Worm (Caenorhabditis elegans) whole organism, L2 larva: ENCODE data around the gene cal-2.

Experiments used
- C34F6.9 ChIP-seq: fragments of 150-350 bp; optimal IDR thresholded peaks from 2 replicates; lab custom pipeline; 2014; ENCODE audit warnings: missing biosample characterization, missing genetic modification characterization
- F13H6.1 ChIP-seq: sonication (generic microtip); optimal IDR thresholded peaks from 2 replicates; lab custom pipeline; 2016; ENCODE audit warnings: missing genetic modification characterization, missing compliant biosample characterization
- R02D3.7 ChIP-seq: fragments of 150-350 bp; optimal IDR thresholded peaks from 2 replicates; lab custom pipeline; 2014; ENCODE audit warnings: missing biosample characterization, missing genetic modification characterization
- Y55F3AM.14 ChIP-seq: fragments of 200-800 bp; sonication (Bioruptor generic); optimal IDR thresholded peaks from 2 replicates; lab custom pipeline; 2018; ENCODE audit warnings: mild to moderate bottlenecking, missing genetic modification characterization, missing compliant biosample characterization
- ZK546.5 ChIP-seq: sonication (generic microtip); optimal IDR thresholded peaks from 2 replicates; lab custom pipeline; 2017; ENCODE audit warnings: missing biosample characterization, missing genetic modification characterization
- alr-1 ChIP-seq: fragments of 150-350 bp; optimal IDR thresholded peaks from 2 replicates; lab custom pipeline; 2014; ENCODE audit warnings: missing biosample characterization, missing genetic modification characterization
- aly-2 ChIP-seq: fragments of 150-350 bp; optimal IDR thresholded peaks from 2 replicates; lab custom pipeline; 2014; ENCODE audit warnings: missing biosample characterization, missing genetic modification characterization
- ama-1 ChIP-seq: fragments of 150-350 bp; optimal IDR thresholded peaks from 2 replicates; lab custom pipeline; 2018; ENCODE audit warnings: inconsistent platforms
- blmp-1 ChIP-seq: sonication (generic microtip); optimal IDR thresholded peaks from 2 replicates; lab custom pipeline; 2017; ENCODE audit warnings: missing genetic modification characterization, mild to moderate bottlenecking, missing compliant biosample characterization, antibody characterized with exemption, moderate library complexity; ENCODE audit not compliant: insufficient read depth
- ceh-16 ChIP-seq: fragments of 150-350 bp; optimal IDR thresholded peaks from 2 replicates; lab custom pipeline; 2014; ENCODE audit warnings: missing biosample characterization, missing genetic modification characterization
- ceh-82 ChIP-seq: fragments of 150-350 bp; optimal IDR thresholded peaks from 2 replicates; lab custom pipeline; 2014; ENCODE audit warnings: missing biosample characterization, missing genetic modification characterization
- crh-2 ChIP-seq: sonication (generic microtip); optimal IDR thresholded peaks from 2 replicates; lab custom pipeline; 2017; ENCODE audit warnings: missing biosample characterization, missing genetic modification characterization
- dmd-4 ChIP-seq: sonication (generic microtip); optimal IDR thresholded peaks from 2 replicates; lab custom pipeline; 2017; ENCODE audit warnings: missing biosample characterization, missing genetic modification characterization
- egl-27 ChIP-seq: sonication (generic microtip); optimal IDR thresholded peaks from 3 replicates; lab custom pipeline; 2017; ENCODE audit warnings: missing biosample characterization, missing genetic modification reagents, missing genetic modification characterization
- elt-1 ChIP-seq: fragments of 150-350 bp; optimal IDR thresholded peaks from 2 replicates; lab custom pipeline; 2014; ENCODE audit warnings: missing biosample characterization, missing genetic modification characterization
- fos-1 ChIP-seq: fragments of 150-350 bp; optimal IDR thresholded peaks from 2 replicates; lab custom pipeline; 2014; ENCODE audit warnings: missing biosample characterization, missing genetic modification characterization
- gmeb-1 ChIP-seq: fragments of 150-350 bp; optimal IDR thresholded peaks from 2 replicates; lab custom pipeline; 2014; ENCODE audit warnings: missing biosample characterization, missing genetic modification characterization
- lin-13 ChIP-seq: fragments of 150-350 bp; optimal IDR thresholded peaks from 2 replicates; lab custom pipeline; 2014; ENCODE audit warnings: missing biosample characterization, missing genetic modification reagents, missing genetic modification characterization
- lin-39 ChIP-seq: fragments of 150-350 bp; optimal IDR thresholded peaks from 2 replicates; lab custom pipeline; 2014; ENCODE audit warnings: missing biosample characterization, missing genetic modification reagents, missing genetic modification characterization
- lsy-2 ChIP-seq, 2 experiments: fragments of 150-350 bp in 1 of 2; sonication (generic microtip) in 1 of 2; optimal IDR thresholded peaks; 2 replicates each; lab custom pipeline; 2014 to 2017; ENCODE audit warnings: missing biosample characterization in 2 of 2, missing genetic modification characterization in 2 of 2
- mab-5 ChIP-seq: fragments of 150-350 bp; optimal IDR thresholded peaks from 2 replicates; lab custom pipeline; 2014; ENCODE audit warnings: missing biosample characterization, missing genetic modification characterization
- mbf-1 ChIP-seq: sonication (generic microtip); optimal IDR thresholded peaks from 2 replicates; lab custom pipeline; 2017; ENCODE audit warnings: missing biosample characterization, missing genetic modification characterization
- mdl-1 ChIP-seq, 2 experiments: fragments of 150-350 bp in 1 of 2; sonication (generic microtip) in 1 of 2; optimal IDR thresholded peaks; 2 replicates each; lab custom pipeline; 2017; ENCODE audit warnings: missing biosample characterization in 2 of 2, missing genetic modification characterization in 2 of 2
- nhr-10 ChIP-seq: sonication (generic microtip); optimal IDR thresholded peaks from 2 replicates; lab custom pipeline; 2017; ENCODE audit warnings: missing biosample characterization, missing genetic modification characterization
- nhr-11 ChIP-seq: fragments of 150-350 bp; optimal IDR thresholded peaks from 2 replicates; lab custom pipeline; 2014; ENCODE audit warnings: missing biosample characterization, missing genetic modification characterization
- nhr-12 ChIP-seq: fragments of 150-350 bp; optimal IDR thresholded peaks from 2 replicates; lab custom pipeline; 2014; ENCODE audit warnings: missing biosample characterization, missing genetic modification characterization
- nhr-129 ChIP-seq: fragments of 150-350 bp; optimal IDR thresholded peaks from 2 replicates; lab custom pipeline; 2014; ENCODE audit warnings: missing biosample characterization, missing genetic modification characterization
- nhr-23 ChIP-seq: fragments of 150-350 bp; optimal IDR thresholded peaks from 2 replicates; lab custom pipeline; 2014; ENCODE audit warnings: missing biosample characterization, missing genetic modification reagents, missing genetic modification characterization
- nhr-237 ChIP-seq: fragments of 150-350 bp; optimal IDR thresholded peaks from 2 replicates; lab custom pipeline; 2014; ENCODE audit warnings: missing biosample characterization, missing genetic modification characterization
- nhr-6 ChIP-seq: fragments of 150-350 bp; optimal IDR thresholded peaks from 2 replicates; lab custom pipeline; 2014; ENCODE audit warnings: missing biosample characterization, missing genetic modification characterization
- nhr-77 ChIP-seq: fragments of 150-350 bp; optimal IDR thresholded peaks from 2 replicates; lab custom pipeline; 2014; ENCODE audit warnings: missing biosample characterization, missing genetic modification characterization
- peb-1 ChIP-seq: fragments of 150-350 bp; optimal IDR thresholded peaks from 2 replicates; lab custom pipeline; 2014; ENCODE audit warnings: missing biosample characterization, missing genetic modification characterization
- sem-4 ChIP-seq: fragments of 150-350 bp; optimal IDR thresholded peaks from 2 replicates; lab custom pipeline; 2014; ENCODE audit warnings: missing biosample characterization, missing genetic modification reagents, missing genetic modification characterization
- skn-1 ChIP-seq: sonication (generic microtip); optimal IDR thresholded peaks from 2 replicates; lab custom pipeline; 2017; ENCODE audit warnings: missing biosample characterization, missing genetic modification characterization
- sma-9 ChIP-seq, 2 experiments: fragments of 150-350 bp in 1 of 2; sonication (generic microtip) in 1 of 2; optimal IDR thresholded peaks; 2 replicates each; lab custom pipeline; 2014 to 2016; ENCODE audit warnings: missing genetic modification characterization in 2 of 2, mild to moderate bottlenecking in 1 of 2, missing biosample characterization in 1 of 2, missing compliant biosample characterization in 1 of 2, missing genetic modification reagents in 1 of 2, moderate library complexity in 1 of 2
- snpc-4 ChIP-seq: fragments of 150-350 bp; optimal IDR thresholded peaks from 2 replicates; lab custom pipeline; 2014; ENCODE audit warnings: missing biosample characterization, missing genetic modification characterization
- unc-39 ChIP-seq: fragments of 150-350 bp; optimal IDR thresholded peaks from 2 replicates; lab custom pipeline; 2014; ENCODE audit warnings: missing biosample characterization, missing genetic modification characterization
- unc-55 ChIP-seq: fragments of 150-350 bp; sonication (generic microtip); optimal IDR thresholded peaks from 3 replicates; lab custom pipeline; 2014; ENCODE audit warnings: missing biosample characterization, missing genetic modification reagents, missing genetic modification characterization
- unc-62 ChIP-seq: fragments of 150-350 bp; optimal IDR thresholded peaks from 2 replicates; lab custom pipeline; 2014; ENCODE audit warnings: missing biosample characterization, missing genetic modification reagents, missing genetic modification characterization
- zag-1 ChIP-seq: fragments of 150-350 bp; optimal IDR thresholded peaks from 2 replicates; lab custom pipeline; 2014; ENCODE audit warnings: missing biosample characterization, missing genetic modification characterization
- ztf-1 ChIP-seq: fragments of 200-800 bp; sonication (Bioruptor generic); conservative IDR thresholded peaks from 2 replicates; pipeline ENCODE4 v1.3.6; 2022; ENCODE audit warnings: missing genetic modification characterization, missing compliant biosample characterization
- ztf-11 ChIP-seq: sonication (generic microtip); optimal IDR thresholded peaks from 2 replicates; lab custom pipeline; 2017; ENCODE audit warnings: missing biosample characterization, missing genetic modification characterization
- ztf-4 ChIP-seq: fragments of 150-350 bp; optimal IDR thresholded peaks from 2 replicates; lab custom pipeline; 2014; ENCODE audit warnings: missing biosample characterization, missing genetic modification characterization

Gene cal-2

ce11 chrII:8959081-8959480 is 1.4 kb upstream of the cal-2 start (continued):
- no peak for TF ChIP-seq nhr-12 (tag; lab: Kevin White, UChicago)
- TF ChIP-seq ZK546.5 (tag; lab: Kevin White, UChicago): no peak
- no peak for TF ChIP-seq ztf-11 (tag; lab: Kevin White, UChicago)
- TF ChIP-seq, all 48 proteins: peak for 6

- no peak for TF ChIP-seq nhr-23 (tag; lab: Kevin White, UChicago)
- no peak for TF ChIP-seq nhr-12 (tag; lab: Kevin White, UChicago)
- no peak for TF ChIP-seq nhr-77 (tag; lab: Kevin White, UChicago)
- TF ChIP-seq sma-9 (GFP tag; optimal IDR thresholded peaks at IDR 0.05; lab: Kevin White, UChicago): peak; percentile 12
- TF ChIP-seq sma-9 (tag; optimal IDR thresholded peaks at IDR 0.05; lab: Kevin White, UChicago): no peak
- TF ChIP-seq nhr-6 (tag; lab: Kevin White, UChicago): no peak
- TF ChIP-seq crh-2: no peak
- TF ChIP-seq nhr-10 (tag; lab: Kevin White, UChicago): no peak
- peak; percentile 73 for TF ChIP-seq nhr-129 (tag; lab: Kevin White, UChicago)
- no peak for TF ChIP-seq ceh-82 (tag; lab: Kevin White, UChicago)
- TF ChIP-seq aly-2 (tag; lab: Kevin White, UChicago): no peak
- no peak for TF ChIP-seq mbf-1 (tag; lab: Kevin White, UChicago)
- TF ChIP-seq ztf-11 (tag; lab: Kevin White, UChicago): no peak
- TF ChIP-seq snpc-4 (tag; lab: Kevin White, UChicago): no peak
- peak; percentile 9 for TF ChIP-seq ama-1 (lab: Kevin White, UChicago)
Measured at ce11 chrII:8961450-8961849, 936 bp downstream of the cal-2 start.

- TF ChIP-seq unc-39 (tag; lab: Kevin White, UChicago) (no peak), lsy-2 (tag; optimal IDR thresholded peaks at IDR 0.05; lab: Kevin White, UChicago) (peak in 1 of 2 experiments; percentile 25), mab-5 (peak; percentile 7), dmd-4 (no peak), skn-1 (tag; lab: Kevin White, UChicago) (no peak), F13H6.1 (peak; percentile 30), unc-55 (GFP tag; lab: Kevin White, UChicago) (no peak), nhr-10 (tag; lab: Kevin White, UChicago) (no peak), blmp-1 (tag; lab: Kevin White, UChicago) (no peak), aly-2 (tag; lab: Kevin White, UChicago) (no peak), nhr-12 (tag; lab: Kevin White, UChicago) (no peak), ztf-4 (tag; lab: Kevin White, UChicago) (no peak), R02D3.7 (tag; lab: Kevin White, UChicago) (no peak), C34F6.9 (tag; lab: Kevin White, UChicago) (peak; percentile 37), nhr-129 (tag; lab: Kevin White, UChicago) (peak; percentile 8), elt-1 (tag; lab: Kevin White, UChicago) (no peak), alr-1 (no peak), ceh-16 (no peak), lin-39 (tag; lab: Kevin White, UChicago) (peak; percentile 27), ama-1 (lab: Kevin White, UChicago) (no peak), lin-13 (no peak), egl-27 (no peak), nhr-237 (tag; lab: Kevin White, UChicago) (no peak), gmeb-1 (tag; lab: Kevin White, UChicago) (no peak), ceh-82 (tag; lab: Kevin White, UChicago) (no peak), ztf-1 (GFP tag; lab: Robert Waterston, UW) (no peak), sma-9 (GFP tag; optimal IDR thresholded peaks at IDR 0.05; lab: Kevin White, UChicago) (peak; percentile 46), sma-9 (tag; optimal IDR thresholded peaks at IDR 0.05; lab: Kevin White, UChicago) (no peak), peb-1 (tag; lab: Kevin White, UChicago) (no peak), sem-4 (peak; percentile 7), zag-1 (tag; lab: Kevin White, UChicago) (no peak), crh-2 (peak; percentile 23), Y55F3AM.14 (GFP tag; lab: Kevin White, UChicago) (no peak), snpc-4 (tag; lab: Kevin White, UChicago) (no peak), ZK546.5 (tag; lab: Kevin White, UChicago) (no peak), nhr-11 (no peak), unc-62 (no peak), mdl-1 (tag; optimal IDR thresholded peaks at IDR 0.05; lab: Kevin White, UChicago) (no peak), fos-1 (tag; lab: Kevin White, UChicago) (no peak), mbf-1 (tag; lab: Kevin White, UChicago) (no peak), nhr-6 (tag; lab: Kevin White, UChicago) (no peak)
Measured at ce11 chrII:8962206-8962605, 1.7 kb downstream of the cal-2 start.
